Worm (Caenorhabditis elegans) whole organism, L1 larva: ENCODE results near the gene rho-1.

Source experiments
- C16A3.4 ChIP-seq: fragments of 150-350 bp; optimal IDR thresholded peaks from 2 replicates; lab custom pipeline; 2014; ENCODE audit warnings: missing biosample characterization, missing genetic modification characterization
- F16B12.6 ChIP-seq: fragments of 150-350 bp; optimal IDR thresholded peaks from 2 replicates; lab custom pipeline; 2014; ENCODE audit warnings: missing biosample characterization, missing genetic modification characterization
- alr-1 ChIP-seq: fragments of 200-800 bp; sonication (Bioruptor generic); optimal IDR thresholded peaks from 2 replicates; lab custom pipeline; 2018; ENCODE audit warnings: borderline replicate concordance, mild to moderate bottlenecking, missing genetic modification characterization, missing compliant biosample characterization
- aly-2 ChIP-seq: fragments of 150-350 bp; optimal IDR thresholded peaks from 2 replicates; lab custom pipeline; 2014; ENCODE audit warnings: missing biosample characterization, missing genetic modification characterization
- ceh-63 ChIP-seq: fragments of 200-800 bp; sonication (Bioruptor generic); optimal IDR thresholded peaks from 2 replicates; lab custom pipeline; 2018; ENCODE audit warnings: mild to moderate bottlenecking, missing genetic modification characterization, missing compliant biosample characterization
- ceh-8 ChIP-seq: fragments of 200-800 bp; sonication (Bioruptor generic); optimal IDR thresholded peaks from 2 replicates; lab custom pipeline; 2018; ENCODE audit warnings: mild to moderate bottlenecking, missing genetic modification characterization, moderate library complexity, missing compliant biosample characterization
- ceh-88 ChIP-seq: fragments of 200-800 bp; sonication (Bioruptor generic); IDR thresholded peaks from 2 replicates; pipeline ENCODE4 v1.3.6; 2022; ENCODE audit warnings: missing genetic modification characterization, missing compliant biosample characterization
- ceh-90 ChIP-seq: sonication (generic microtip); optimal IDR thresholded peaks from 2 replicates; lab custom pipeline; 2016; ENCODE audit warnings: missing genetic modification characterization, missing compliant biosample characterization
- dsc-1 ChIP-seq: sonication (generic microtip); optimal IDR thresholded peaks from 2 replicates; lab custom pipeline; 2016; ENCODE audit warnings: mild to moderate bottlenecking, missing genetic modification characterization, missing compliant biosample characterization
- egl-13 ChIP-seq: sonication (generic microtip); optimal IDR thresholded peaks from 2 replicates; lab custom pipeline; 2016; ENCODE audit warnings: missing genotype, missing genetic modification reagents, missing genetic modification characterization, missing compliant biosample characterization
- egl-27 ChIP-seq, 2 experiments: fragments of 150-350 bp in 1 of 2; sonication (generic microtip); optimal IDR thresholded peaks; 3 replicates each; lab custom pipeline; 2017 to 2018; ENCODE audit warnings: missing biosample characterization in 2 of 2, missing genetic modification characterization in 2 of 2, missing genetic modification reagents in 2 of 2
- fkh-10 ChIP-seq: sonication (generic microtip); optimal IDR thresholded peaks from 2 replicates; lab custom pipeline; 2017; ENCODE audit warnings: missing biosample characterization, missing genetic modification reagents, missing genetic modification characterization
- fkh-4 ChIP-seq: sonication (generic microtip); optimal IDR thresholded peaks from 2 replicates; lab custom pipeline; 2016; ENCODE audit warnings: missing compliant biosample characterization, missing genetic modification characterization, borderline replicate concordance
- fkh-8 ChIP-seq: sonication (generic microtip); optimal IDR thresholded peaks from 2 replicates; lab custom pipeline; 2016; ENCODE audit warnings: mild to moderate bottlenecking, missing genetic modification characterization, missing compliant biosample characterization
- grh-1 ChIP-seq: fragments of 200-800 bp; sonication (Bioruptor generic); IDR thresholded peaks from 2 replicates; pipeline ENCODE4 v1.3.6; 2022; ENCODE audit warnings: missing genetic modification reagents, missing genetic modification characterization, missing compliant biosample characterization
- hpl-2 ChIP-seq: fragments of 150-350 bp; optimal IDR thresholded peaks from 2 replicates; lab custom pipeline; 2014; ENCODE audit warnings: missing biosample characterization, missing genetic modification reagents, missing genetic modification characterization
- irx-1 ChIP-seq: sonication (generic microtip); optimal IDR thresholded peaks from 2 replicates; lab custom pipeline; 2016; ENCODE audit warnings: missing genetic modification characterization, missing compliant biosample characterization
- isw-1 ChIP-seq: fragments of 200-800 bp; sonication (Bioruptor generic); IDR thresholded peaks from 2 replicates; pipeline ENCODE4 v1.3.6; 2022; ENCODE audit warnings: missing genetic modification characterization, missing compliant biosample characterization
- jun-1 ChIP-seq: fragments of 150-350 bp; optimal IDR thresholded peaks from 2 replicates; lab custom pipeline; 2014; ENCODE audit warnings: missing biosample characterization, missing genetic modification reagents, missing genetic modification characterization
- lin-14 ChIP-seq: fragments of 200-800 bp; sonication (Bioruptor generic); optimal IDR thresholded peaks from 2 replicates; lab custom pipeline; 2018; ENCODE audit warnings: mild to moderate bottlenecking, missing genetic modification characterization, moderate library complexity, missing compliant biosample characterization
- lin-15B ChIP-seq: fragments of 150-350 bp; sonication (generic microtip); optimal IDR thresholded peaks from 3 replicates; lab custom pipeline; 2014; ENCODE audit warnings: missing biosample characterization, missing genetic modification characterization
- lin-35 ChIP-seq, 2 experiments: fragments of 150-350 bp; optimal IDR thresholded peaks; 2 replicates each; lab custom pipeline; 2014; ENCODE audit warnings: missing biosample characterization in 2 of 2, missing genetic modification characterization in 2 of 2, missing genetic modification reagents in 2 of 2
- lin-39 ChIP-seq: fragments of 150-350 bp; optimal IDR thresholded peaks from 2 replicates; lab custom pipeline; 2014; ENCODE audit warnings: missing biosample characterization, missing genetic modification reagents, missing genetic modification characterization
- lir-3 ChIP-seq: sonication (generic microtip); optimal IDR thresholded peaks from 2 replicates; lab custom pipeline; 2016; ENCODE audit warnings: mild to moderate bottlenecking, missing genetic modification characterization, moderate library complexity, missing compliant biosample characterization; ENCODE audit not compliant: poor library complexity
- lsy-2 ChIP-seq, 2 experiments: fragments of 150-350 bp; optimal IDR thresholded peaks; 2 replicates each; lab custom pipeline; 2014; ENCODE audit warnings: missing biosample characterization in 2 of 2, missing genetic modification characterization in 2 of 2
- mab-9 ChIP-seq: fragments of 200-800 bp; sonication (Bioruptor generic); IDR thresholded peaks from 2 replicates; pipeline ENCODE4 v1.3.6; 2022; ENCODE audit warnings: missing genetic modification reagents, missing genetic modification characterization, missing compliant biosample characterization
- nhr-12 ChIP-seq: sonication (generic microtip); optimal IDR thresholded peaks from 2 replicates; lab custom pipeline; 2017; ENCODE audit warnings: missing biosample characterization, missing genetic modification characterization
- nhr-19 ChIP-seq: fragments of 200-800 bp; sonication (Bioruptor generic); conservative IDR thresholded peaks from 2 replicates; pipeline ENCODE4 v1.3.6; 2022; ENCODE audit warnings: missing genetic modification characterization, missing compliant biosample characterization
- nhr-237 ChIP-seq: fragments of 150-350 bp; optimal IDR thresholded peaks from 2 replicates; lab custom pipeline; 2014; ENCODE audit warnings: missing biosample characterization, missing genetic modification characterization
- nhr-28 ChIP-seq: fragments of 150-350 bp; optimal IDR thresholded peaks from 2 replicates; lab custom pipeline; 2014; ENCODE audit warnings: missing biosample characterization, missing genetic modification characterization
- nhr-47 ChIP-seq: sonication (generic microtip); optimal IDR thresholded peaks from 2 replicates; lab custom pipeline; 2016; ENCODE audit warnings: mild to moderate bottlenecking, missing genetic modification characterization, moderate library complexity, missing compliant biosample characterization
- nhr-76 ChIP-seq: sonication (generic microtip); optimal IDR thresholded peaks from 2 replicates; lab custom pipeline; 2017; ENCODE audit warnings: missing biosample characterization, missing genetic modification characterization
- nhr-77 ChIP-seq: fragments of 150-350 bp; optimal IDR thresholded peaks from 2 replicates; lab custom pipeline; 2014; ENCODE audit warnings: missing biosample characterization, missing genetic modification characterization
- pag-3 ChIP-seq: sonication (generic microtip); optimal IDR thresholded peaks from 2 replicates; lab custom pipeline; 2017; ENCODE audit warnings: missing genetic modification characterization, mild to moderate bottlenecking, missing compliant biosample characterization, antibody characterized with exemption, borderline replicate concordance; ENCODE audit not compliant: insufficient read depth
- pax-3 ChIP-seq: fragments of 200-800 bp; sonication (Bioruptor generic); optimal IDR thresholded peaks from 2 replicates; lab custom pipeline; 2018; ENCODE audit warnings: mild to moderate bottlenecking, missing genetic modification characterization, moderate library complexity, missing compliant biosample characterization
- pqm-1 ChIP-seq: sonication (generic microtip); optimal IDR thresholded peaks from 3 replicates; lab custom pipeline; 2017; ENCODE audit warnings: missing biosample characterization, missing genetic modification characterization
- rnt-1 ChIP-seq: sonication (generic microtip); optimal IDR thresholded peaks from 2 replicates; lab custom pipeline; 2016; ENCODE audit warnings: mild to moderate bottlenecking, missing genetic modification characterization, moderate library complexity, missing compliant biosample characterization
- snu-23 ChIP-seq: sonication (generic microtip); optimal IDR thresholded peaks from 2 replicates; lab custom pipeline; 2016; ENCODE audit warnings: missing genetic modification characterization, missing compliant biosample characterization
- sup-37 ChIP-seq: fragments of 200-800 bp; sonication (Bioruptor generic); optimal IDR thresholded peaks from 2 replicates; lab custom pipeline; 2018; ENCODE audit warnings: mild to moderate bottlenecking, missing genetic modification characterization, missing compliant biosample characterization
- swsn-7 ChIP-seq: sonication (generic microtip); optimal IDR thresholded peaks from 2 replicates; lab custom pipeline; 2016; ENCODE audit warnings: missing genetic modification characterization, missing compliant biosample characterization
- unc-30 ChIP-seq: sonication (generic microtip); optimal IDR thresholded peaks from 2 replicates; lab custom pipeline; 2017; ENCODE audit warnings: missing biosample characterization, missing genetic modification characterization
- vab-15 ChIP-seq: sonication (generic microtip); optimal IDR thresholded peaks from 2 replicates; lab custom pipeline; 2017; ENCODE audit warnings: missing genotype, mild to moderate bottlenecking, missing genetic modification characterization, missing compliant biosample characterization
- xbp-1 ChIP-seq: sonication (generic microtip); optimal IDR thresholded peaks from 2 replicates; lab custom pipeline; 2016; ENCODE audit warnings: missing genetic modification characterization, missing compliant biosample characterization
- zag-1 ChIP-seq: fragments of 150-350 bp; optimal IDR thresholded peaks from 2 replicates; lab custom pipeline; 2014; ENCODE audit warnings: missing biosample characterization, missing genetic modification characterization
- zip-4 ChIP-seq: fragments of 200-800 bp; sonication (Bioruptor generic); optimal IDR thresholded peaks from 2 replicates; lab custom pipeline; 2018; ENCODE audit warnings: mild to moderate bottlenecking, missing genetic modification characterization, moderate library complexity, missing compliant biosample characterization
- ztf-11 ChIP-seq, 2 experiments: sonication (generic microtip); optimal IDR thresholded peaks; 2 replicates each; lab custom pipeline; 2016 to 2017; ENCODE audit warnings: missing genetic modification characterization in 2 of 2, missing biosample characterization in 1 of 2, missing compliant biosample characterization in 1 of 2
- ztf-4 ChIP-seq: fragments of 150-350 bp; optimal IDR thresholded peaks from 2 replicates; lab custom pipeline; 2014; ENCODE audit warnings: missing biosample characterization, missing genetic modification characterization

Gene rho-1

DNA sequence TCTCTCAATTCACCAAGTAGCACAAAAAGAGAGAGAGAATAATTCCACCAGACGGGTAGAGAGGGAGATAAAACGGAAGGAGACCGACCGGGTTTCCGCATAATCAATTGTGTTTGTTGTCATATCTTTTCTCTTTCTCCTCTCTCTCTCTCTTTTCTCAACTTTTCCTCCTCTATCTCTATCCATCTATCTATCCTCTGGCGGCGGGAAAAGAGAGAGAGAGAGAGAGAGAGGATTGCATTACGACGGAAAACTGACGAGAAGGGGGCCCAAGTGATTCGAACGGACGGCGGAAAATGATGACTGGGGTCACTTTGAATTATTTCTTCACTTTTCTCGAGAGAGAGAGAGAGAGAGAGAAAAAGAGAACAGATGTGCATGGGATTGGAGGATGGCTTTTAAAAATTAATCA is 9.2 kb upstream of the rho-1 start (continued):
- TF ChIP-seq aly-2 (tag; lab: Kevin White, UChicago) (no peak), grh-1 (no peak), fkh-10 (GFP tag; lab: Kevin White, UChicago) (no peak), ceh-90 (tag; lab: Kevin White, UChicago) (no peak), egl-13 (tag; lab: Kevin White, UChicago) (peak; percentile 30), pqm-1 (no peak), irx-1 (tag; lab: Kevin White, UChicago) (peak; percentile 62), zip-4 (no peak), ztf-4 (tag; lab: Kevin White, UChicago) (peak; percentile 37), nhr-77 (tag; lab: Kevin White, UChicago) (peak; percentile 31), lsy-2 (tag; optimal IDR thresholded peaks at IDR 0.05; lab: Kevin White, UChicago) (peak; percentile 40 to 70), nhr-19 (peak; percentile 42), nhr-76 (tag; lab: Kevin White, UChicago) (no peak), nhr-12 (no peak), zag-1 (tag; lab: Kevin White, UChicago) (no peak), swsn-7 (tag; lab: Kevin White, UChicago) (peak; percentile 55), nhr-47 (tag; lab: Kevin White, UChicago) (peak; percentile 69), jun-1 (tag; lab: Kevin White, UChicago) (no peak), fkh-4 (tag; lab: Kevin White, UChicago) (no peak), ceh-63 (GFP tag; lab: Kevin White, UChicago) (no peak), unc-30 (tag; lab: Kevin White, UChicago) (no peak), xbp-1 (tag; lab: Kevin White, UChicago) (peak; percentile 15), pax-3 (tag; lab: Kevin White, UChicago) (peak; percentile 43), lin-15B (no peak), ztf-11 (tag; optimal IDR thresholded peaks at IDR 0.05; lab: Kevin White, UChicago) (no peak), ceh-8 (GFP tag; lab: Kevin White, UChicago) (peak; percentile 1), dsc-1 (peak; percentile 72), mab-9 (GFP tag; lab: Robert Waterston, UW) (no peak), alr-1 (tag; lab: Kevin White, UChicago) (no peak), fkh-8 (peak; percentile 77), C16A3.4 (peak; percentile 17), lin-35 (GFP tag; optimal IDR thresholded peaks at IDR 0.05; lab: Kevin White, UChicago) (peak; percentile 24 to 33), egl-27 (tag; optimal IDR thresholded peaks at IDR 0.05; lab: Kevin White, UChicago) (peak in 1 of 2 experiments; percentile 15), sup-37 (GFP tag; lab: Kevin White, UChicago) (no peak), lin-39 (peak; percentile 52), rnt-1 (tag; lab: Kevin White, UChicago) (peak; percentile 64), hpl-2 (GFP tag; lab: Kevin White, UChicago) (no peak), nhr-28 (tag; lab: Kevin White, UChicago) (no peak), snu-23 (GFP tag; lab: Kevin White, UChicago) (peak; percentile 76), lin-14 (GFP tag; lab: Kevin White, UChicago) (peak; percentile 95), ceh-88 (GFP tag; lab: Robert Waterston, UW) (no peak), lir-3 (tag; lab: Kevin White, UChicago) (no peak), pag-3 (tag; lab: Kevin White, UChicago) (peak; percentile 29), F16B12.6 (no peak), isw-1 (GFP tag; lab: Robert Waterston, UW) (no peak), vab-15 (tag; lab: Kevin White, UChicago) (no peak), nhr-237 (tag; lab: Kevin White, UChicago) (no peak)
